Worm (Caenorhabditis elegans) whole organism, late embryonic: ENCODE measurements around the gene ogt-1.

Source experiments
- C38D4.7 ChIP-seq: fragments of 200-800 bp; sonication (Bioruptor generic); optimal IDR thresholded peaks from 2 replicates; lab custom pipeline; 2018; ENCODE audit warnings: mild to moderate bottlenecking, missing genetic modification characterization, moderate library complexity, missing compliant biosample characterization
- K09A11.1 ChIP-seq: sonication (generic microtip); optimal IDR thresholded peaks from 2 replicates; lab custom pipeline; 2017; ENCODE audit warnings: antibody characterized with exemption, mild to moderate bottlenecking, missing genetic modification characterization, missing compliant biosample characterization; ENCODE audit not compliant: insufficient read depth
- ahr-1 ChIP-seq: sonication (generic microtip); optimal IDR thresholded peaks from 2 replicates; lab custom pipeline; 2016; ENCODE audit warnings: missing genetic modification characterization, missing compliant biosample characterization
- ama-1 ChIP-seq: fragments of 150-350 bp; optimal IDR thresholded peaks from 2 replicates; lab custom pipeline; 2014
- ceh-14 ChIP-seq: sonication (generic microtip); optimal IDR thresholded peaks from 2 replicates; lab custom pipeline; 2016; ENCODE audit warnings: missing genotype, missing genetic modification characterization, missing compliant biosample characterization
- ceh-18 ChIP-seq: sonication (generic microtip); optimal IDR thresholded peaks from 2 replicates; lab custom pipeline; 2016; ENCODE audit warnings: missing genetic modification characterization, missing compliant biosample characterization
- ceh-22 ChIP-seq: sonication (generic microtip); optimal IDR thresholded peaks from 2 replicates; lab custom pipeline; 2017; ENCODE audit warnings: missing biosample characterization, missing genetic modification characterization
- ceh-30 ChIP-seq: fragments of 150-350 bp; optimal IDR thresholded peaks from 2 replicates; lab custom pipeline; 2014; ENCODE audit warnings: missing biosample characterization, missing genetic modification characterization
- ceh-34 ChIP-seq: sonication (generic microtip); optimal IDR thresholded peaks from 2 replicates; lab custom pipeline; 2016; ENCODE audit warnings: mild to moderate bottlenecking, missing genetic modification characterization, missing compliant biosample characterization
- ceh-45 ChIP-seq: fragments of 200-800 bp; sonication (Bioruptor generic); IDR thresholded peaks from 2 replicates; pipeline ENCODE4 v1.3.6; 2022; ENCODE audit warnings: missing genetic modification reagents, missing genetic modification characterization, missing compliant biosample characterization
- ceh-6 ChIP-seq: fragments of 200-800 bp; sonication (Bioruptor generic); optimal IDR thresholded peaks from 2 replicates; lab custom pipeline; 2018; ENCODE audit warnings: mild to moderate bottlenecking, missing genetic modification characterization, missing compliant biosample characterization
- ceh-9 ChIP-seq: sonication (generic microtip); optimal IDR thresholded peaks from 2 replicates; lab custom pipeline; 2016; ENCODE audit warnings: mild to moderate bottlenecking, missing genetic modification characterization, inconsistent platforms, missing compliant biosample characterization
- dmd-4 ChIP-seq: sonication (generic microtip); optimal IDR thresholded peaks from 2 replicates; lab custom pipeline; 2016; ENCODE audit warnings: borderline replicate concordance, missing genetic modification characterization, missing compliant biosample characterization
- elt-2 ChIP-seq: sonication (generic microtip); optimal IDR thresholded peaks from 2 replicates; lab custom pipeline; 2016; ENCODE audit warnings: missing genetic modification reagents, missing genetic modification characterization, missing compliant biosample characterization
- eyg-1 ChIP-seq: sonication (generic microtip); optimal IDR thresholded peaks from 2 replicates; lab custom pipeline; 2016; ENCODE audit warnings: missing genotype, missing genetic modification characterization, missing compliant biosample characterization
- fax-1 ChIP-seq: sonication (generic microtip); optimal IDR thresholded peaks from 2 replicates; lab custom pipeline; 2016; ENCODE audit warnings: missing genotype, missing genetic modification characterization, missing compliant biosample characterization
- fkh-10 ChIP-seq: fragments of 150-350 bp; optimal IDR thresholded peaks from 2 replicates; lab custom pipeline; 2014; ENCODE audit warnings: missing biosample characterization, missing genetic modification reagents, missing genetic modification characterization
- fkh-6 ChIP-seq: sonication (generic microtip); optimal IDR thresholded peaks from 2 replicates; lab custom pipeline; 2016; ENCODE audit warnings: missing genetic modification characterization, missing compliant biosample characterization
- gmeb-2 ChIP-seq: sonication (generic microtip); optimal IDR thresholded peaks from 2 replicates; lab custom pipeline; 2016; ENCODE audit warnings: missing genetic modification characterization, inconsistent platforms, missing compliant biosample characterization
- hlh-30 ChIP-seq: sonication (generic microtip); optimal IDR thresholded peaks from 2 replicates; lab custom pipeline; 2017; ENCODE audit warnings: antibody characterized with exemption, missing genetic modification characterization, missing compliant biosample characterization; ENCODE audit not compliant: insufficient read depth
- hlh-8 ChIP-seq: sonication (generic microtip); optimal IDR thresholded peaks from 2 replicates; lab custom pipeline; 2016; ENCODE audit warnings: missing genotype, missing genetic modification characterization, missing compliant biosample characterization
- lim-6 ChIP-seq: sonication (generic microtip); optimal IDR thresholded peaks from 2 replicates; lab custom pipeline; 2016; ENCODE audit warnings: missing genetic modification characterization, missing compliant biosample characterization
- madf-2 ChIP-seq: sonication (generic microtip); optimal IDR thresholded peaks from 2 replicates; lab custom pipeline; 2017; ENCODE audit warnings: missing genetic modification characterization, missing compliant biosample characterization
- mec-3 ChIP-seq: sonication (generic microtip); optimal IDR thresholded peaks from 2 replicates; lab custom pipeline; 2016; ENCODE audit warnings: borderline replicate concordance, missing genetic modification characterization, missing compliant biosample characterization
- nfya-1 ChIP-seq: sonication (generic microtip); optimal IDR thresholded peaks from 2 replicates; lab custom pipeline; 2017; ENCODE audit warnings: missing genetic modification characterization, mild to moderate bottlenecking, missing compliant biosample characterization, antibody characterized with exemption, moderate library complexity
- nhr-11 ChIP-seq: fragments of 150-350 bp; optimal IDR thresholded peaks from 2 replicates; lab custom pipeline; 2014; ENCODE audit warnings: missing biosample characterization, missing genetic modification characterization
- npax-4 ChIP-seq: sonication (generic microtip); optimal IDR thresholded peaks from 2 replicates; lab custom pipeline; 2016; ENCODE audit warnings: missing genetic modification characterization, missing compliant biosample characterization
- odd-2 ChIP-seq: sonication (generic microtip); optimal IDR thresholded peaks from 2 replicates; lab custom pipeline; 2017; ENCODE audit warnings: antibody characterized with exemption, mild to moderate bottlenecking, missing genetic modification characterization, missing compliant biosample characterization
- pat-9 ChIP-seq: fragments of 200-800 bp; sonication (Bioruptor generic); optimal IDR thresholded peaks from 2 replicates; lab custom pipeline; 2018; ENCODE audit warnings: mild to moderate bottlenecking, missing genetic modification characterization, moderate library complexity, missing compliant biosample characterization
- pax-1 ChIP-seq: fragments of 150-350 bp; optimal IDR thresholded peaks from 2 replicates; lab custom pipeline; 2014; ENCODE audit warnings: missing biosample characterization, missing genetic modification characterization
- pha-4 ChIP-seq: fragments of 150-350 bp; optimal IDR thresholded peaks from 2 replicates; lab custom pipeline; 2018; ENCODE audit warnings: missing biosample characterization, missing genetic modification reagents, missing genetic modification characterization
- pqm-1 ChIP-seq: sonication (generic microtip); optimal IDR thresholded peaks from 2 replicates; lab custom pipeline; 2016; ENCODE audit warnings: missing genetic modification characterization, missing compliant biosample characterization
- pros-1 ChIP-seq: fragments of 150-350 bp; optimal IDR thresholded peaks from 2 replicates; lab custom pipeline; 2014; ENCODE audit warnings: missing biosample characterization, missing genetic modification reagents, missing genetic modification characterization
- ref-2 ChIP-seq: sonication (generic microtip); optimal IDR thresholded peaks from 2 replicates; lab custom pipeline; 2016; ENCODE audit warnings: missing genetic modification characterization, missing compliant biosample characterization
- rnt-1 ChIP-seq: sonication (generic microtip); optimal IDR thresholded peaks from 2 replicates; lab custom pipeline; 2016; ENCODE audit warnings: missing genetic modification characterization, missing compliant biosample characterization
- sox-2 ChIP-seq: fragments of 200-800 bp; sonication (Bioruptor generic); IDR thresholded peaks from 2 replicates; pipeline ENCODE4 v1.3.6; 2022; ENCODE audit warnings: missing genetic modification reagents, missing genetic modification characterization, missing compliant biosample characterization
- sox-4 ChIP-seq: sonication (generic microtip); optimal IDR thresholded peaks from 2 replicates; lab custom pipeline; 2017; ENCODE audit warnings: mild to moderate bottlenecking, missing genetic modification characterization, inconsistent platforms, missing compliant biosample characterization
- syd-9 ChIP-seq: sonication (generic microtip); optimal IDR thresholded peaks from 2 replicates; lab custom pipeline; 2016; ENCODE audit warnings: mild to moderate bottlenecking, missing genetic modification characterization, moderate library complexity, missing compliant biosample characterization
- tbx-2 ChIP-seq: sonication (generic microtip); optimal IDR thresholded peaks from 2 replicates; lab custom pipeline; 2016; ENCODE audit warnings: missing genetic modification characterization, missing compliant biosample characterization
- ttx-3 ChIP-seq: sonication (generic microtip); optimal IDR thresholded peaks from 2 replicates; lab custom pipeline; 2016; ENCODE audit warnings: missing genetic modification reagents, missing genetic modification characterization, missing compliant biosample characterization
- unc-3 ChIP-seq, 2 experiments: fragments of 200-800 bp in 1 of 2; sonication (Bioruptor generic) in 1 of 2; sonication (generic microtip) in 1 of 2; conservative IDR thresholded peaks in 1 of 2; optimal IDR thresholded peaks in 1 of 2; 2 replicates each; pipeline versions ENCODE4 v1.3.6 to Lab custom; 2016 to 2022; ENCODE audit warnings: missing compliant biosample characterization in 2 of 2, missing genetic modification characterization in 2 of 2, missing genetic modification reagents in 1 of 2
- unc-42 ChIP-seq: sonication (generic microtip); optimal IDR thresholded peaks from 2 replicates; lab custom pipeline; 2016; ENCODE audit warnings: missing genotype, missing genetic modification characterization, missing compliant biosample characterization
- unc-55 ChIP-seq: sonication (generic microtip); optimal IDR thresholded peaks from 2 replicates; lab custom pipeline; 2017; ENCODE audit warnings: missing biosample characterization, missing genetic modification reagents, missing genetic modification characterization
- unc-86 ChIP-seq: sonication (generic microtip); optimal IDR thresholded peaks from 2 replicates; lab custom pipeline; 2016; ENCODE audit warnings: missing genetic modification characterization, missing compliant biosample characterization
- zip-5 ChIP-seq: sonication (generic microtip); optimal IDR thresholded peaks from 2 replicates; lab custom pipeline; 2016; ENCODE audit warnings: missing genetic modification characterization, missing compliant biosample characterization

ogt-1 gene

ce11 chrIII:7122860-7123259 is 30.7 kb downstream of the ogt-1 start, which contains the start of the genes B0280.9 and rpia-1:
B0280.9 (minus strand) TSS chrIII:7122895.
rpia-1 (plus strand) TSS chrIII:7123128.
- TF ChIP-seq pax-1 (tag; lab: Kevin White, UChicago) (no peak), odd-2 (no peak), gmeb-2 (tag; lab: Kevin White, UChicago) (no peak), nhr-11 (tag; lab: Kevin White, UChicago) (no peak), ceh-6 (GFP tag; lab: Kevin White, UChicago) (no peak), ceh-9 (tag; lab: Kevin White, UChicago) (no peak), lim-6 (tag; lab: Kevin White, UChicago) (no peak), ama-1 (no peak), sox-2 (GFP tag; lab: Robert Waterston, UW) (no peak), rnt-1 (tag; lab: Kevin White, UChicago) (no peak), unc-42 (tag; lab: Kevin White, UChicago) (peak; percentile 6), tbx-2 (tag; lab: Kevin White, UChicago) (no peak), eyg-1 (tag; lab: Kevin White, UChicago) (no peak), pros-1 (tag; lab: Kevin White, UChicago) (no peak), ceh-30 (tag; lab: Kevin White, UChicago) (no peak), fax-1 (tag; lab: Kevin White, UChicago) (no peak), nfya-1 (tag; lab: Kevin White, UChicago) (peak; percentile 2), dmd-4 (tag; lab: Kevin White, UChicago) (no peak), C38D4.7 (GFP tag; lab: Kevin White, UChicago) (no peak), hlh-8 (tag; lab: Kevin White, UChicago) (no peak), elt-2 (tag; lab: Kevin White, UChicago) (peak; percentile 23), sox-4 (no peak), unc-86 (no peak), K09A11.1 (no peak), ahr-1 (tag; lab: Kevin White, UChicago) (no peak)

ce11 chrIII:7120477-7120876 is 33.1 kb downstream of the ogt-1 start:
- TF ChIP-seq sox-4, result no peak
- no peak for TF ChIP-seq pha-4 (tag; lab: Kevin White, UChicago)
- no peak for TF ChIP-seq unc-3 (GFP tag; conservative IDR thresholded peaks at IDR 0.05; lab: Robert Waterston, UW)
- TF ChIP-seq unc-3 (tag; optimal IDR thresholded peaks at IDR 0.05; lab: Kevin White, UChicago), result no peak
- no peak for TF ChIP-seq zip-5 (tag; lab: Kevin White, UChicago)
- no peak for TF ChIP-seq odd-2
- TF ChIP-seq ttx-3 (tag; lab: Kevin White, UChicago), result no peak
- no peak for TF ChIP-seq sox-2 (GFP tag; lab: Robert Waterston, UW)
- no peak for TF ChIP-seq ceh-9 (tag; lab: Kevin White, UChicago)
- no peak for TF ChIP-seq mec-3
- TF ChIP-seq ceh-34 (tag; lab: Kevin White, UChicago), result no peak
- TF ChIP-seq madf-2 (tag; lab: Kevin White, UChicago), result no peak

ce11 chrIII:7116615-7117252 is 36.9 kb downstream of the ogt-1 start:
- TF ChIP-seq pat-9 (tag; lab: Kevin White, UChicago) (no peak), sox-4 (no peak), ceh-34 (tag; lab: Kevin White, UChicago) (peak; percentile 40), eyg-1 (tag; lab: Kevin White, UChicago) (no peak), ceh-22 (tag; lab: Kevin White, UChicago) (no peak), C38D4.7 (GFP tag; lab: Kevin White, UChicago) (no peak), ref-2 (tag; lab: Kevin White, UChicago) (peak; percentile 27), pax-1 (tag; lab: Kevin White, UChicago) (no peak), gmeb-2 (tag; lab: Kevin White, UChicago) (no peak), ttx-3 (tag; lab: Kevin White, UChicago) (no peak), rnt-1 (tag; lab: Kevin White, UChicago) (no peak), hlh-30 (tag; lab: Kevin White, UChicago) (peak; percentile 81), ahr-1 (tag; lab: Kevin White, UChicago) (no peak), sox-2 (GFP tag; lab: Robert Waterston, UW) (no peak), K09A11.1 (no peak), fkh-6 (tag; lab: Kevin White, UChicago) (no peak), madf-2 (tag; lab: Kevin White, UChicago) (no peak), pqm-1 (tag; lab: Kevin White, UChicago) (no peak), pros-1 (tag; lab: Kevin White, UChicago) (peak; percentile 41), ceh-45 (GFP tag; lab: Robert Waterston, UW) (no peak), fkh-10 (GFP tag; lab: Kevin White, UChicago) (no peak), ceh-14 (tag; lab: Kevin White, UChicago) (peak; percentile 10), npax-4 (tag; lab: Kevin White, UChicago) (no peak), syd-9 (tag; lab: Kevin White, UChicago) (no peak), mec-3 (no peak), nfya-1 (tag; lab: Kevin White, UChicago) (peak; percentile 61), tbx-2 (tag; lab: Kevin White, UChicago) (peak; percentile 52), unc-55 (GFP tag; lab: Kevin White, UChicago) (peak; percentile 44), elt-2 (tag; lab: Kevin White, UChicago) (no peak), ceh-18 (peak; percentile 41)
